Worm (Caenorhabditis elegans) whole organism, L2 larva: ENCODE results near the gene coh-4.
"Not testable (repeated sequence)": the region's sequence is repeated elsewhere in the genome, so short reads cannot be mapped to it uniquely, and the experiment has no call there.

Experiments
- C34F6.9 ChIP-seq: fragments of 150-350 bp; optimal IDR thresholded peaks from 2 replicates; lab custom pipeline; 2014; ENCODE audit warnings: missing biosample characterization, missing genetic modification characterization
- F13H6.1 ChIP-seq: sonication (generic microtip); optimal IDR thresholded peaks from 2 replicates; lab custom pipeline; 2016; ENCODE audit warnings: missing genetic modification characterization, missing compliant biosample characterization
- Y55F3AM.14 ChIP-seq: fragments of 200-800 bp; sonication (Bioruptor generic); optimal IDR thresholded peaks from 2 replicates; lab custom pipeline; 2018; ENCODE audit warnings: mild to moderate bottlenecking, missing genetic modification characterization, missing compliant biosample characterization
- aly-2 ChIP-seq: fragments of 150-350 bp; optimal IDR thresholded peaks from 2 replicates; lab custom pipeline; 2014; ENCODE audit warnings: missing biosample characterization, missing genetic modification characterization
- ama-1 ChIP-seq: fragments of 150-350 bp; optimal IDR thresholded peaks from 2 replicates; lab custom pipeline; 2018; ENCODE audit warnings: inconsistent platforms
- ceh-16 ChIP-seq: fragments of 150-350 bp; optimal IDR thresholded peaks from 2 replicates; lab custom pipeline; 2014; ENCODE audit warnings: missing biosample characterization, missing genetic modification characterization
- ceh-82 ChIP-seq: fragments of 150-350 bp; optimal IDR thresholded peaks from 2 replicates; lab custom pipeline; 2014; ENCODE audit warnings: missing biosample characterization, missing genetic modification characterization
- dmd-4 ChIP-seq: sonication (generic microtip); optimal IDR thresholded peaks from 2 replicates; lab custom pipeline; 2017; ENCODE audit warnings: missing biosample characterization, missing genetic modification characterization
- elt-1 ChIP-seq: fragments of 150-350 bp; optimal IDR thresholded peaks from 2 replicates; lab custom pipeline; 2014; ENCODE audit warnings: missing biosample characterization, missing genetic modification characterization
- gmeb-1 ChIP-seq: fragments of 150-350 bp; optimal IDR thresholded peaks from 2 replicates; lab custom pipeline; 2014; ENCODE audit warnings: missing biosample characterization, missing genetic modification characterization
- lsy-2 ChIP-seq, 2 experiments: fragments of 150-350 bp in 1 of 2; sonication (generic microtip) in 1 of 2; optimal IDR thresholded peaks; 2 replicates each; lab custom pipeline; 2014 to 2017; ENCODE audit warnings: missing biosample characterization in 2 of 2, missing genetic modification characterization in 2 of 2
- mab-5 ChIP-seq: fragments of 150-350 bp; optimal IDR thresholded peaks from 2 replicates; lab custom pipeline; 2014; ENCODE audit warnings: missing biosample characterization, missing genetic modification characterization
- mbf-1 ChIP-seq: sonication (generic microtip); optimal IDR thresholded peaks from 2 replicates; lab custom pipeline; 2017; ENCODE audit warnings: missing biosample characterization, missing genetic modification characterization
- nhr-10 ChIP-seq: sonication (generic microtip); optimal IDR thresholded peaks from 2 replicates; lab custom pipeline; 2017; ENCODE audit warnings: missing biosample characterization, missing genetic modification characterization
- nhr-11 ChIP-seq: fragments of 150-350 bp; optimal IDR thresholded peaks from 2 replicates; lab custom pipeline; 2014; ENCODE audit warnings: missing biosample characterization, missing genetic modification characterization
- nhr-129 ChIP-seq: fragments of 150-350 bp; optimal IDR thresholded peaks from 2 replicates; lab custom pipeline; 2014; ENCODE audit warnings: missing biosample characterization, missing genetic modification characterization
- nhr-23 ChIP-seq: fragments of 150-350 bp; optimal IDR thresholded peaks from 2 replicates; lab custom pipeline; 2014; ENCODE audit warnings: missing biosample characterization, missing genetic modification reagents, missing genetic modification characterization
- nhr-25 ChIP-seq: fragments of 150-350 bp; sonication (generic microtip); optimal IDR thresholded peaks from 3 replicates; lab custom pipeline; 2014; ENCODE audit warnings: missing biosample characterization, missing genetic modification characterization
- nhr-6 ChIP-seq: fragments of 150-350 bp; optimal IDR thresholded peaks from 2 replicates; lab custom pipeline; 2014; ENCODE audit warnings: missing biosample characterization, missing genetic modification characterization
- peb-1 ChIP-seq: fragments of 150-350 bp; optimal IDR thresholded peaks from 2 replicates; lab custom pipeline; 2014; ENCODE audit warnings: missing biosample characterization, missing genetic modification characterization
- sem-4 ChIP-seq: fragments of 150-350 bp; optimal IDR thresholded peaks from 2 replicates; lab custom pipeline; 2014; ENCODE audit warnings: missing biosample characterization, missing genetic modification reagents, missing genetic modification characterization
- sma-3 ChIP-seq: sonication (generic microtip); optimal IDR thresholded peaks from 2 replicates; lab custom pipeline; 2016; ENCODE audit warnings: missing genetic modification reagents, missing genetic modification characterization, missing compliant biosample characterization
- sma-9 ChIP-seq, 2 experiments: fragments of 150-350 bp in 1 of 2; sonication (generic microtip) in 1 of 2; optimal IDR thresholded peaks; 2 replicates each; lab custom pipeline; 2014 to 2016; ENCODE audit warnings: missing genetic modification characterization in 2 of 2, mild to moderate bottlenecking in 1 of 2, missing biosample characterization in 1 of 2, missing compliant biosample characterization in 1 of 2, missing genetic modification reagents in 1 of 2, moderate library complexity in 1 of 2
- snpc-4 ChIP-seq: fragments of 150-350 bp; optimal IDR thresholded peaks from 2 replicates; lab custom pipeline; 2014; ENCODE audit warnings: missing biosample characterization, missing genetic modification characterization
- unc-39 ChIP-seq: fragments of 150-350 bp; optimal IDR thresholded peaks from 2 replicates; lab custom pipeline; 2014; ENCODE audit warnings: missing biosample characterization, missing genetic modification characterization
- unc-55 ChIP-seq: fragments of 150-350 bp; sonication (generic microtip); optimal IDR thresholded peaks from 3 replicates; lab custom pipeline; 2014; ENCODE audit warnings: missing biosample characterization, missing genetic modification reagents, missing genetic modification characterization
- zag-1 ChIP-seq: fragments of 150-350 bp; optimal IDR thresholded peaks from 2 replicates; lab custom pipeline; 2014; ENCODE audit warnings: missing biosample characterization, missing genetic modification characterization
- ztf-4 ChIP-seq: fragments of 150-350 bp; optimal IDR thresholded peaks from 2 replicates; lab custom pipeline; 2014; ENCODE audit warnings: missing biosample characterization, missing genetic modification characterization

Gene coh-4

ce11 chrV:4175624-4176023, at the start of gene coh-4, which contains the start of gene pid-5:
TSS of gene coh-4 (minus strand) at chrV:4175640.
TSS of gene pid-5 (plus strand) at chrV:4175882.
- TF ChIP-seq ceh-82 (tag; lab: Kevin White, UChicago) (no peak), F13H6.1 (tag; lab: Kevin White, UChicago) (no peak), dmd-4 (tag; lab: Kevin White, UChicago) (no peak), elt-1 (tag; lab: Kevin White, UChicago) (no peak), unc-39 (tag; lab: Kevin White, UChicago) (no peak), unc-55 (no peak), nhr-6 (tag; lab: Kevin White, UChicago) (no peak), mab-5 (tag; lab: Kevin White, UChicago) (no peak), nhr-25 (tag; lab: Kevin White, UChicago) (no peak), ama-1 (lab: Kevin White, UChicago) (no peak)

- TF ChIP-seq dmd-4 (tag; lab: Kevin White, UChicago) (no peak), nhr-10 (tag; lab: Kevin White, UChicago) (no peak), nhr-25 (tag; lab: Kevin White, UChicago) (no peak), aly-2 (tag; lab: Kevin White, UChicago) (no peak), mbf-1 (tag; lab: Kevin White, UChicago) (no peak), peb-1 (no peak), gmeb-1 (tag; lab: Kevin White, UChicago) (no peak), sma-3 (no peak), C34F6.9 (tag; lab: Kevin White, UChicago) (no peak), ama-1 (lab: Kevin White, UChicago) (no peak), F13H6.1 (tag; lab: Kevin White, UChicago) (no peak)
These were observed 43.9 kb upstream of the coh-4 start, which contains the start of gene nlp-9 for ce11 chrV:4219342-4219741. TSS of gene nlp-9 (plus strand) at chrV:4219642.

- no peak for TF ChIP-seq sma-9 (GFP tag; optimal IDR thresholded peaks at IDR 0.05; lab: Kevin White, UChicago)
- TF ChIP-seq sma-9 (tag; optimal IDR thresholded peaks at IDR 0.05; lab: Kevin White, UChicago) = no peak
- peak; percentile 3 for TF ChIP-seq zag-1 (tag; lab: Kevin White, UChicago)
- TF ChIP-seq, all 48 proteins: peak for 1
These were observed 42.8 kb upstream of the coh-4 start for ce11 chrV:4218268-4218667.

ce11 chrV:4216902-4217301, 41.5 kb upstream of the coh-4 start:
- no peak for TF ChIP-seq snpc-4 (tag; lab: Kevin White, UChicago)
- TF ChIP-seq ceh-16 (tag; lab: Kevin White, UChicago) = no peak
- peak; percentile 29 for TF ChIP-seq unc-55
- no peak for TF ChIP-seq nhr-23 (tag; lab: Kevin White, UChicago)

ce11 chrV:4215856-4216255, 40.4 kb upstream of the coh-4 start, which contains the start of gene H43I07.4:
TSS of gene H43I07.4 (plus strand) at chrV:4216156.
- TF ChIP-seq lsy-2 (tag; optimal IDR thresholded peaks at IDR 0.05; lab: Kevin White, UChicago); nhr-6 (tag; lab: Kevin White, UChicago); nhr-129 (tag; lab: Kevin White, UChicago): not testable (repeated sequence)
- TF ChIP-seq, all 48 proteins: peak for 0; not testable (repeated sequence) for 48

- peak in 1 of 2 experiments; percentile 1 for TF ChIP-seq lsy-2 (tag; optimal IDR thresholded peaks at IDR 0.05; lab: Kevin White, UChicago)
- no peak for TF ChIP-seq sma-3
- no peak for TF ChIP-seq C34F6.9 (tag; lab: Kevin White, UChicago)
These were observed 36.1 kb upstream of the coh-4 start for ce11 chrV:4211521-4211920.

- TF ChIP-seq ztf-4 = no peak
These were observed 29.0 kb upstream of the coh-4 start, which contains the start of gene H43I07.1 for ce11 chrV:4204421-4204820. TSS of gene H43I07.1 (plus strand) at chrV:4204721.

- TF ChIP-seq sem-4 (tag; lab: Kevin White, UChicago) (no peak), mab-5 (tag; lab: Kevin White, UChicago) (no peak), Y55F3AM.14 (GFP tag; lab: Kevin White, UChicago) (no peak), aly-2 (tag; lab: Kevin White, UChicago) (no peak), nhr-11 (tag; lab: Kevin White, UChicago) (no peak)
These were observed 23.7 kb upstream of the coh-4 start, which contains the start of gene rpac-40 for ce11 chrV:4199185-4199584. TSS of gene rpac-40 (plus strand) at chrV:4199485.
